Fruit fly (Drosophila melanogaster) whole organism, embryonic: Measurements from ENCODE around the gene wrm2.
A peak's percentile ranks its signal among the peaks of the same experiment; 100 is the strongest.

Experiments
- Ada2b ChIP-seq: fragments of 200-800 bp; sonication (Bioruptor generic); IDR thresholded peaks from 2 replicates; pipeline ENCODE4 v1.3.6; 2022; ENCODE audit warnings: missing biosample characterization, missing genetic modification characterization
- B-H2 ChIP-seq: fragments of 200-800 bp; sonication (Bioruptor generic); optimal IDR thresholded peaks from 2 replicates; lab custom pipeline; 2018; ENCODE audit warnings: missing biosample characterization, mild to moderate bottlenecking, missing genetic modification characterization
- Blimp-1 ChIP-seq: fragments of 200-800 bp; sonication (Bioruptor generic); optimal IDR thresholded peaks from 3 replicates; lab custom pipeline; 2018; ENCODE audit warnings: missing biosample characterization, missing genetic modification characterization, mild to moderate bottlenecking, moderate library complexity, missing genetic modification reagents
- CG10209 ChIP-seq: fragments of 200-800 bp; sonication (Bioruptor generic); optimal IDR thresholded peaks from 3 replicates; lab custom pipeline; 2017; ENCODE audit warnings: missing biosample characterization, mild to moderate bottlenecking, missing genetic modification characterization, missing genetic modification reagents
- CG10274 ChIP-seq: fragments of 200-800 bp; sonication (Bioruptor generic); optimal IDR thresholded peaks from 3 replicates; lab custom pipeline; 2017; ENCODE audit warnings: missing biosample characterization, mild to moderate bottlenecking, missing genetic modification characterization
- CG10959 ChIP-seq: fragments of 200-800 bp; sonication (Bioruptor generic); IDR thresholded peaks from 2 replicates; pipeline ENCODE4 v1.3.6; 2022; ENCODE audit warnings: missing biosample characterization, missing genetic modification characterization
- CG1602 ChIP-seq: fragments of 200-800 bp; sonication (Bioruptor generic); optimal IDR thresholded peaks from 3 replicates; lab custom pipeline; 2016; ENCODE audit warnings: missing biosample characterization, missing genetic modification characterization
- CG17612 ChIP-seq: fragments of 200-800 bp; sonication (Bioruptor generic); IDR thresholded peaks from 2 replicates; pipeline ENCODE4 v1.3.6; 2022; ENCODE audit warnings: missing biosample characterization, missing genetic modification characterization
- CG17912 ChIP-seq: fragments of 200-800 bp; sonication (Bioruptor generic); optimal IDR thresholded peaks from 2 replicates; lab custom pipeline; 2018; ENCODE audit warnings: missing biosample characterization, mild to moderate bottlenecking, missing genetic modification characterization
- CG30403 ChIP-seq: fragments of 200-800 bp; sonication (Bioruptor generic); optimal IDR thresholded peaks from 3 replicates; lab custom pipeline; 2016; ENCODE audit warnings: missing biosample characterization, missing genetic modification characterization
- CG30431 ChIP-seq: fragments of 200-800 bp; sonication (Bioruptor generic); optimal IDR thresholded peaks from 2 replicates; lab custom pipeline; 2017; ENCODE audit warnings: missing biosample characterization, missing genetic modification characterization
- CG3281 ChIP-seq: fragments of 200-800 bp; sonication (Bioruptor generic); optimal IDR thresholded peaks from 3 replicates; lab custom pipeline; 2017; ENCODE audit warnings: missing biosample characterization, mild to moderate bottlenecking, missing genetic modification characterization
- CG34224 ChIP-seq: fragments of 200-800 bp; sonication (Bioruptor generic); IDR thresholded peaks from 3 replicates; pipeline ENCODE4 v1.3.6; 2022; ENCODE audit warnings: missing biosample characterization, missing genetic modification characterization; ENCODE audit not compliant: partially characterized antibody
- CG5180 ChIP-seq: fragments of 200-800 bp; sonication (Bioruptor generic); optimal IDR thresholded peaks from 3 replicates; lab custom pipeline; 2017; ENCODE audit warnings: missing biosample characterization, missing genetic modification characterization, mild to moderate bottlenecking, moderate library complexity, missing genetic modification reagents
- CG7786 ChIP-seq: fragments of 200-800 bp; sonication (Bioruptor generic); optimal IDR thresholded peaks from 2 replicates; lab custom pipeline; 2016; ENCODE audit warnings: missing biosample characterization, missing genetic modification characterization
- Dek ChIP-seq: fragments of 200-800 bp; sonication (Bioruptor generic); optimal IDR thresholded peaks from 3 replicates; lab custom pipeline; 2019; ENCODE audit warnings: missing biosample characterization, mild to moderate bottlenecking, missing genetic modification characterization, moderate library complexity
- Eip74EF ChIP-seq, 2 experiments: fragments of 200-800 bp in 1 of 2; fragments of >200 bp in 1 of 2; sonication (Bioruptor generic) in 1 of 2; optimal IDR thresholded peaks; 2 replicates each; lab custom pipeline; 2017 to 2019; ENCODE audit warnings: missing biosample characterization in 2 of 2, missing genetic modification characterization in 2 of 2, mild to moderate bottlenecking in 1 of 2, moderate library complexity in 1 of 2
- Ets65A ChIP-seq: fragments of 200-800 bp; sonication (Bioruptor generic); peaks from one replicate; lab custom pipeline; 2016; ENCODE audit warnings: missing biosample characterization, missing genetic modification characterization
- HHEX ChIP-seq: fragments of 200-800 bp; sonication (Bioruptor generic); optimal IDR thresholded peaks from 3 replicates; lab custom pipeline; 2017; ENCODE audit warnings: missing biosample characterization, mild to moderate bottlenecking, missing genetic modification characterization, missing genetic modification reagents
- HmgZ ChIP-seq: fragments of 200-800 bp; sonication (Bioruptor generic); optimal IDR thresholded peaks from 2 replicates; lab custom pipeline; 2018; ENCODE audit warnings: missing biosample characterization, mild to moderate bottlenecking, missing genetic modification characterization
- Lhr ChIP-seq: fragments of 200-800 bp; sonication (Bioruptor generic); optimal IDR thresholded peaks from 3 replicates; lab custom pipeline; 2017; ENCODE audit warnings: mild to moderate bottlenecking, missing biosample characterization, missing genetic modification reagents, missing genetic modification characterization
- Mad ChIP-seq: fragments of 200-800 bp; sonication (Bioruptor generic); optimal IDR thresholded peaks from 2 replicates; lab custom pipeline; 2016; ENCODE audit warnings: missing biosample characterization, missing genetic modification characterization
- Nf-YC ChIP-seq: fragments of 200-800 bp; optimal IDR thresholded peaks from 3 replicates; lab custom pipeline; 2019; ENCODE audit warnings: missing biosample characterization, mild to moderate bottlenecking, missing genetic modification characterization, moderate library complexity
- Ptx1 ChIP-seq: fragments of 200-800 bp; sonication (Bioruptor generic); IDR thresholded peaks from 2 replicates; pipeline ENCODE4 v1.3.6; 2022; ENCODE audit warnings: missing biosample characterization, missing genetic modification characterization
- Ssrp ChIP-seq: fragments of 200-800 bp; sonication (Bioruptor generic); optimal IDR thresholded peaks from 2 replicates; lab custom pipeline; 2018; ENCODE audit warnings: missing biosample characterization, mild to moderate bottlenecking, missing genetic modification characterization, moderate library complexity
- Taf1 ChIP-seq: fragments of 200-800 bp; sonication (Bioruptor generic); IDR thresholded peaks from 2 replicates; pipeline ENCODE4 v1.3.6; 2022; ENCODE audit warnings: missing biosample characterization, missing genetic modification characterization
- Vsx1 ChIP-seq: fragments of 200-800 bp; sonication (Bioruptor generic); optimal IDR thresholded peaks from 2 replicates; lab custom pipeline; 2017; ENCODE audit warnings: missing biosample characterization, mild to moderate bottlenecking, missing genetic modification characterization, missing genetic modification reagents
- abd-A ChIP-seq: fragments of 200-800 bp; sonication (Bioruptor generic); optimal IDR thresholded peaks from 3 replicates; lab custom pipeline; 2019; ENCODE audit warnings: missing biosample characterization, mild to moderate bottlenecking, missing genetic modification characterization, moderate library complexity
- az2 ChIP-seq: fragments of 200-800 bp; sonication (Bioruptor generic); optimal IDR thresholded peaks from 3 replicates; lab custom pipeline; 2016; ENCODE audit warnings: missing biosample characterization, missing genetic modification characterization
- chif ChIP-seq, 2 experiments: fragments of 200-800 bp; sonication (Bioruptor generic); optimal IDR thresholded peaks; 3 replicates each; lab custom pipeline; 2016; ENCODE audit warnings: missing biosample characterization in 2 of 2, missing genetic modification characterization in 2 of 2
- chn ChIP-seq: fragments of 200-800 bp; sonication (Bioruptor generic); optimal IDR thresholded peaks from 2 replicates; lab custom pipeline; 2016; ENCODE audit warnings: missing biosample characterization, missing genetic modification characterization
- dpn ChIP-seq, 2 experiments: fragments of 200-800 bp; sonication (Bioruptor generic); optimal IDR thresholded peaks; 3 replicates each; lab custom pipeline; 2016; ENCODE audit warnings: missing biosample characterization in 2 of 2, missing genetic modification characterization in 2 of 2
- dysf ChIP-seq: fragments of 200-800 bp; sonication (Bioruptor generic); IDR thresholded peaks from 3 replicates; pipeline ENCODE4 v1.3.6; 2022; ENCODE audit warnings: missing biosample characterization, missing genetic modification characterization
- fd102C ChIP-seq: fragments of 200-800 bp; sonication (Bioruptor generic); optimal IDR thresholded peaks from 2 replicates; lab custom pipeline; 2018; ENCODE audit warnings: missing biosample characterization, mild to moderate bottlenecking, missing genetic modification characterization, moderate library complexity
- fd64A ChIP-seq: fragments of 200-800 bp; sonication (Bioruptor generic); optimal IDR thresholded peaks from 3 replicates; lab custom pipeline; 2018; ENCODE audit warnings: missing biosample characterization, mild to moderate bottlenecking, missing genetic modification characterization
- gro ChIP-seq: fragments of 200-800 bp; sonication (Bioruptor generic); optimal IDR thresholded peaks from 2 replicates; lab custom pipeline; 2016; ENCODE audit warnings: missing biosample characterization, missing genetic modification characterization
- gsb-n ChIP-seq: fragments of 200-800 bp; sonication (Bioruptor generic); optimal IDR thresholded peaks from 3 replicates; lab custom pipeline; 2018; ENCODE audit warnings: missing biosample characterization, mild to moderate bottlenecking, missing genetic modification characterization
- ind ChIP-seq: fragments of 200-800 bp; sonication (Bioruptor generic); optimal IDR thresholded peaks from 3 replicates; lab custom pipeline; 2016; ENCODE audit warnings: missing biosample characterization, missing genetic modification characterization
- jing ChIP-seq: fragments of 200-800 bp; sonication (Bioruptor generic); optimal IDR thresholded peaks from 2 replicates; lab custom pipeline; 2018; ENCODE audit warnings: missing biosample characterization, mild to moderate bottlenecking, missing genetic modification characterization
- kay ChIP-seq: fragments of 200-800 bp; sonication (Bioruptor generic); optimal IDR thresholded peaks from 2 replicates; lab custom pipeline; 2016; ENCODE audit warnings: missing biosample characterization, missing genetic modification characterization
- ken ChIP-seq: fragments of 200-800 bp; sonication (Bioruptor generic); IDR thresholded peaks from 3 replicates; pipeline ENCODE4 v1.3.6; 2022; ENCODE audit warnings: missing biosample characterization, missing genetic modification characterization
- onecut ChIP-seq: fragments of 200-800 bp; sonication (Bioruptor generic); IDR thresholded peaks from 2 replicates; pipeline ENCODE4 v1.3.6; 2022; ENCODE audit warnings: missing biosample characterization, missing genetic modification characterization
- pb ChIP-seq: fragments of 200-800 bp; sonication (Bioruptor generic); optimal IDR thresholded peaks from 3 replicates; lab custom pipeline; 2016; ENCODE audit warnings: missing biosample characterization, missing genetic modification characterization
- row ChIP-seq: fragments of 200-800 bp; sonication (Bioruptor generic); IDR thresholded peaks from 3 replicates; pipeline ENCODE4 v1.3.6; 2022; ENCODE audit warnings: missing biosample characterization, missing genetic modification characterization
- sisA ChIP-seq: fragments of 200-800 bp; sonication (Bioruptor generic); IDR thresholded peaks from 2 replicates; pipeline ENCODE4 v1.3.6; 2022; ENCODE audit warnings: missing biosample characterization, missing genetic modification characterization
- ssp ChIP-seq: fragments of 200-800 bp; sonication (Bioruptor generic); IDR thresholded peaks from 2 replicates; pipeline ENCODE4 v1.3.6; 2022; ENCODE audit warnings: missing biosample characterization, missing genetic modification characterization
- stwl ChIP-seq: fragments of 200-800 bp; sonication (Bioruptor generic); optimal IDR thresholded peaks from 3 replicates; lab custom pipeline; 2018; ENCODE audit warnings: missing biosample characterization, mild to moderate bottlenecking, missing genetic modification characterization, moderate library complexity
- tap ChIP-seq: fragments of 200-800 bp; optimal IDR thresholded peaks from 3 replicates; lab custom pipeline; 2019; ENCODE audit warnings: missing biosample characterization, mild to moderate bottlenecking, missing genetic modification characterization, moderate library complexity
- usp ChIP-seq: fragments of >200 bp; optimal IDR thresholded peaks from 2 replicates; lab custom pipeline; 2017; ENCODE audit warnings: missing biosample characterization, missing genetic modification characterization

wrm2 gene

DNA sequence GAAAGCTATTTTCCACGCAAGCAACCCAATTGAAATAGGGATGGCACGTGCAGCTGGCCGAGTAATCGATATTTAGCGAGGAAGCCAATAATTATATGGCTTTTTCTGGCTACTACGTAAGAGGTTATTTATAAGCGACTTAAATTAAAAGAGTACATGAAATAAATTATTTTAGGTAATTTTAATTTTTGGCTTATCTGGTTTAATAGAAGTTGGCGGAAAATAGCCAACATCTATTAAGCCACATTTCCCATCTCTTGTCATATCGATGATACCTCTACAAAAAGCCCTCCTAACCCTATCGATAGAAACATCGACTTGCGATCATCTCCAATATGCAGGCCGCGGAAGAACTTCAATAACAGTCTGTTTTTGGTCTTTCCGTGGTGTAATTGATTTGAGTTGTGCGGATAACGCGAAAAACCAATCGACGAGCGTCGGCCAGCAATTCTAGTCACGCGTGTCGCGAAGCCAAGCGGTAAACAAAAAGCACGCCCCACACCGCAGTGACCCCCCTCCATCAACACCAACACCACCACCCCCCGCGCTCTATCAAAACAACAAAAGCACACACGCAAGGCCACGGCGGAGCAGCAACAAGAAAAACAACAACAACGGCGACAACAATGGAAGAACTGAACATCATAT is 13.1 kb upstream of the wrm2 start, which contains the start of the genes Srp19 and qm (continued):
- peak; percentile 57 for TF ChIP-seq ind (GFP tag; lab: Kevin White, UChicago)
- 0 out of 3 replicates have a peak, but pooled peaks have one; percentile 58 for TF ChIP-seq ken (GFP tag; lab: Robert Waterston, UW)
- TF ChIP-seq chif (GFP tag; optimal IDR thresholded peaks at IDR 0.05; lab: Kevin White, UChicago), result peak in 1 of 2 experiments; percentile 57
- TF ChIP-seq CG34224 (GFP tag; lab: Robert Waterston, UW), result peak; percentile 70
- no peak for TF ChIP-seq abd-A (tag; lab: Kevin White, UChicago)
- no peak for TF ChIP-seq Ssrp (tag; lab: Kevin White, UChicago)
- TF ChIP-seq gsb-n (tag; lab: Kevin White, UChicago), result peak; percentile 22
- peak; percentile 97 for TF ChIP-seq Ets65A
- peak; percentile 20 for TF ChIP-seq stwl
- TF ChIP-seq Ada2b (GFP tag; lab: Robert Waterston, UW), result peak; percentile 31; the same call in 1 of the 2 replicates
- TF ChIP-seq usp (GFP tag; lab: Kevin White, UChicago), result no peak
- no peak for TF ChIP-seq pb (GFP tag; lab: Kevin White, UChicago)
- TF ChIP-seq CG10274, result no peak
- TF ChIP-seq Vsx1, result no peak
- TF ChIP-seq HHEX (GFP tag; lab: Kevin White, UChicago), result no peak
- TF ChIP-seq B-H2 (GFP tag; lab: Kevin White, UChicago), result no peak
- no peak for TF ChIP-seq fd102C (GFP tag; lab: Kevin White, UChicago)
- TF ChIP-seq dysf (GFP tag; lab: Robert Waterston, UW), result peak; percentile 64
- TF ChIP-seq fd64A (GFP tag; lab: Kevin White, UChicago), result peak; percentile 10
- peak; percentile 84 for TF ChIP-seq CG30403 (GFP tag; lab: Kevin White, UChicago)
- peak; percentile 1 for TF ChIP-seq CG10209 (GFP tag; lab: Kevin White, UChicago)
- peak; percentile 46; the same call in 1 of the 2 replicates for TF ChIP-seq sisA
- TF ChIP-seq chn (GFP tag; lab: Kevin White, UChicago), result peak; percentile 44
- peak; percentile 54; the same call in 1 of the 2 replicates for TF ChIP-seq Ptx1 (GFP tag; lab: Robert Waterston, UW)
- no peak; the same call in none of the 2 replicates for TF ChIP-seq ssp (GFP tag; lab: Robert Waterston, UW)
- peak; percentile 36 for TF ChIP-seq gro (GFP tag; lab: Kevin White, UChicago)
- no peak for TF ChIP-seq CG17612 (GFP tag; lab: Robert Waterston, UW)
- peak; percentile 10 for TF ChIP-seq CG7786 (GFP tag; lab: Kevin White, UChicago)
- no peak for TF ChIP-seq CG30431 (GFP tag; lab: Kevin White, UChicago)
- no peak for TF ChIP-seq jing
- 0 out of 2 replicates have a peak, but pooled peaks have one; percentile 17 for TF ChIP-seq Taf1 (GFP tag; lab: Robert Waterston, UW)
- peak; percentile 34 for TF ChIP-seq CG3281 (GFP tag; lab: Kevin White, UChicago)
- peak; percentile 36 for TF ChIP-seq CG1602 (GFP tag; lab: Kevin White, UChicago)
- TF ChIP-seq Nf-YC (tag; lab: Kevin White, UChicago), result peak; percentile 28
- TF ChIP-seq dpn (GFP tag; optimal IDR thresholded peaks at IDR 0.05; lab: Kevin White, UChicago), result peak; percentile 56 to 65
- TF ChIP-seq Dek (tag; lab: Kevin White, UChicago), result peak; percentile 53
- peak; percentile 89 for TF ChIP-seq row
- TF ChIP-seq CG10959, result no peak; the same call in 1 of the 2 replicates
- peak in 1 of 2 experiments; percentile 44 for TF ChIP-seq Eip74EF (GFP tag; optimal IDR thresholded peaks at IDR 0.05; lab: Kevin White, UChicago)
- no peak for TF ChIP-seq tap
- TF ChIP-seq Mad (GFP tag; lab: Kevin White, UChicago), result no peak
- peak; percentile 44; the same call in 1 of the 2 replicates for TF ChIP-seq onecut (GFP tag; lab: Robert Waterston, UW)
- no peak for TF ChIP-seq Lhr (GFP tag; lab: Kevin White, UChicago)
- TF ChIP-seq Blimp-1, result no peak
- peak; percentile 20 for TF ChIP-seq HmgZ
- peak; percentile 54 for TF ChIP-seq kay
- no peak for TF ChIP-seq CG17912 (GFP tag; lab: Kevin White, UChicago)
- TF ChIP-seq az2, result peak; percentile 47
- TF ChIP-seq CG5180 (GFP tag; lab: Kevin White, UChicago), result no peak
